Worm (Caenorhabditis elegans) whole organism, L1 larva: ENCODE measurements around the gene Y51A2B.16.

Experiments used
- ceh-82 ChIP-seq, 3 experiments: fragments of 150-350 bp in 1 of 3; sonication (generic microtip) in 2 of 3; optimal IDR thresholded peaks; 2 replicates each; lab custom pipeline; 2014 to 2017; ENCODE audit warnings: missing biosample characterization in 3 of 3, missing genetic modification characterization in 3 of 3
- dpl-1 ChIP-seq, 3 experiments: fragments of 150-350 bp in 2 of 3; sonication (generic microtip) in 1 of 3; optimal IDR thresholded peaks; 2 replicates each; lab custom pipeline; 2014 to 2017; ENCODE audit warnings: missing biosample characterization in 3 of 3, missing genetic modification characterization in 3 of 3, missing genetic modification reagents in 3 of 3
- elt-2 ChIP-seq: sonication (generic microtip); optimal IDR thresholded peaks from 2 replicates; lab custom pipeline; 2016; ENCODE audit warnings: missing genetic modification characterization, mild to moderate bottlenecking, inconsistent platforms, missing compliant biosample characterization, missing genetic modification reagents
- nhr-237 ChIP-seq: fragments of 150-350 bp; optimal IDR thresholded peaks from 2 replicates; lab custom pipeline; 2014; ENCODE audit warnings: missing biosample characterization, missing genetic modification characterization
- nhr-28 ChIP-seq: fragments of 150-350 bp; optimal IDR thresholded peaks from 2 replicates; lab custom pipeline; 2014; ENCODE audit warnings: missing biosample characterization, missing genetic modification characterization
- unc-62 ChIP-seq: fragments of 150-350 bp; optimal IDR thresholded peaks from 2 replicates; lab custom pipeline; 2014; ENCODE audit warnings: missing biosample characterization, missing genetic modification reagents, missing genetic modification characterization
- ztf-11 ChIP-seq, 2 experiments: sonication (generic microtip); optimal IDR thresholded peaks; 2 replicates each; lab custom pipeline; 2016 to 2017; ENCODE audit warnings: missing genetic modification characterization in 2 of 2, missing biosample characterization in 1 of 2, missing compliant biosample characterization in 1 of 2
- ztf-4 ChIP-seq: fragments of 150-350 bp; optimal IDR thresholded peaks from 2 replicates; lab custom pipeline; 2014; ENCODE audit warnings: missing biosample characterization, missing genetic modification characterization

DNA sequence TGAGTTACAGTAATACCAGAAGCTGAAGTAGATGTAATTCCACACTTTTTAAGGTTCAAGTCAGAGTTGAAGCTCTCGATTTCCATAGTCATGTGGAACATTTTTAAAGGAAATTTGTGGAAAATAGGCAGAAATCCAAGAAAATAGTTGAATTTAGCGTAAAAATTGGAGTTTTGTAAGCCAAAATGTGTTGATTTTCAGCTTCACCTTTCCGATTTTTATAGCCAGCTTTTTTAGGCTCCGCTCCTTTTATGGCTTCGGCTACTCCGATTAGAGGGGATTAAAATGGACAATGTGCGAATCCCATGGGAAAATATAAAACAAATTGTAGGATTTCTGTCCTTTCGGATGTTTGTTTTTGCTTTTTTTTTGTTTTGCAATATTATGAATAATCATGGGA is 29.4 kb downstream of the Y51A2B.16 start, which contains the start of gene C08E8.6:
- TF ChIP-seq nhr-237 (tag; lab: Kevin White, UChicago) (no peak), unc-62 (GFP tag; lab: Kevin White, UChicago) (no peak), dpl-1 (GFP tag; optimal IDR thresholded peaks at IDR 0.05; lab: Kevin White, UChicago) (no peak), nhr-28 (tag; lab: Kevin White, UChicago) (no peak), ztf-11 (tag; optimal IDR thresholded peaks at IDR 0.05; lab: Kevin White, UChicago) (no peak), ceh-82 (tag; optimal IDR thresholded peaks at IDR 0.05; lab: Kevin White, UChicago) (no peak), elt-2 (tag; lab: Kevin White, UChicago) (no peak), ztf-4 (tag; lab: Kevin White, UChicago) (no peak)
